Fruit fly (Drosophila melanogaster): ENCODE data around the gene CG3529.

CG3529 gene

dm6 chr3L:9462247-9462769 lies 15.6 kb downstream of the CG3529 start:
- TF ChIP-seq dsx (GFP tag; optimal IDR thresholded peaks at IDR 0.05; ENCODE audit: poor library complexity, severe bottlenecking): peak; percentile 85
- TF ChIP-seq Sox102F (GFP tag; optimal IDR thresholded peaks at IDR 0.05): peak; percentile 89
- TF ChIP-seq CG16779 (tag; optimal IDR thresholded peaks at IDR 0.05): peak; percentile 90
- TF ChIP-seq Gug (GFP tag; IDR thresholded peaks at IDR 0.05): peak; percentile 87
- peak; percentile 95 for TF ChIP-seq svp (GFP tag)
- TF ChIP-seq CG3032 (tag; optimal IDR thresholded peaks at IDR 0.05): peak; percentile 91
- TF ChIP-seq CG1621 (tag; optimal IDR thresholded peaks at IDR 0.05): peak; percentile 73
- peak; percentile 86 for TF ChIP-seq CG6792 (GFP tag; optimal IDR thresholded peaks at IDR 0.05)
- peak; percentile 91 for TF ChIP-seq OdsH (GFP tag; optimal IDR thresholded peaks at IDR 0.05)
- peak; percentile 77 for TF ChIP-seq CG31627 (GFP tag; optimal IDR thresholded peaks at IDR 0.05)
- peak; percentile 89 for TF ChIP-seq topi (GFP tag; optimal IDR thresholded peaks at IDR 0.05)
- TF ChIP-seq Sox14 (GFP tag; optimal IDR thresholded peaks at IDR 0.05): peak; percentile 86
- TF ChIP-seq CG6163 (GFP tag; IDR thresholded peaks at IDR 0.05): peak; percentile 87
- peak; percentile 83 for TF ChIP-seq CG8632 (GFP tag; optimal IDR thresholded peaks at IDR 0.05)
- TF ChIP-seq CG10631 (GFP tag; optimal IDR thresholded peaks at IDR 0.05): peak; percentile 79
- TF ChIP-seq CG15336 (GFP tag; IDR thresholded peaks at IDR 0.05): peak; percentile 95
- TF ChIP-seq ss (GFP tag; optimal IDR thresholded peaks at IDR 0.05): peak; percentile 66 to 84
- peak; percentile 81 for TF ChIP-seq CG11762 (GFP tag; optimal IDR thresholded peaks at IDR 0.05; ENCODE audit: insufficient read depth)
- peak; percentile 83 for TF ChIP-seq vri (GFP tag; optimal IDR thresholded peaks at IDR 0.05)
- TF ChIP-seq Ets21C (GFP tag; optimal IDR thresholded peaks at IDR 0.05): peak; percentile 76
- peak; percentile 92 for TF ChIP-seq Ets96B (tag; optimal IDR thresholded peaks at IDR 0.05)
- TF ChIP-seq CG11902 (GFP tag; optimal IDR thresholded peaks at IDR 0.05): peak; percentile 59
- TF ChIP-seq Hr39 (GFP tag; optimal IDR thresholded peaks at IDR 0.05): peak; percentile 64
- TF ChIP-seq lz (GFP tag; optimal IDR thresholded peaks at IDR 0.05): peak; percentile 90
- TF ChIP-seq CG34406 (GFP tag; optimal IDR thresholded peaks at IDR 0.05): peak; percentile 87
- peak; percentile 90 for TF ChIP-seq CG10669 (GFP tag; optimal IDR thresholded peaks at IDR 0.05)
- peak; percentile 83 for TF ChIP-seq fd85E (GFP tag; optimal IDR thresholded peaks at IDR 0.05)
- peak; percentile 80 for TF ChIP-seq CG7368 (GFP tag; optimal IDR thresholded peaks at IDR 0.05)
- peak; percentile 89 for TF ChIP-seq Smox (GFP tag; optimal IDR thresholded peaks at IDR 0.05)
- peak; percentile 83 for TF ChIP-seq CG6808 (GFP tag; optimal IDR thresholded peaks at IDR 0.05)
- TF ChIP-seq Eip75B (GFP tag; optimal IDR thresholded peaks at IDR 0.05): peak; percentile 91
- TF ChIP-seq Hr38 (GFP tag; optimal IDR thresholded peaks at IDR 0.05): no peak
- TF ChIP-seq fd59A (GFP tag; optimal IDR thresholded peaks at IDR 0.05): peak; percentile 81
- peak; percentile 88 for TF ChIP-seq CG4318 (GFP tag; optimal IDR thresholded peaks at IDR 0.05)
- TF ChIP-seq Met (GFP tag; optimal IDR thresholded peaks at IDR 0.05): peak; percentile 90
- peak; percentile 96 for TF ChIP-seq CG8119 (GFP tag; IDR thresholded peaks at IDR 0.05)
- TF ChIP-seq pdm3 (GFP tag; optimal IDR thresholded peaks at IDR 0.05): peak; percentile 91
- TF ChIP-seq CG3919 (GFP tag; optimal IDR thresholded peaks at IDR 0.05): peak; percentile 89
- peak; percentile 87 for TF ChIP-seq acj6 (GFP tag; optimal IDR thresholded peaks at IDR 0.05)
- TF ChIP-seq CG11294 (GFP tag; IDR thresholded peaks at IDR 0.05): peak; percentile 78
- peak; percentile 29 for TF ChIP-seq fkh (GFP tag; optimal IDR thresholded peaks at IDR 0.05)
- TF ChIP-seq CG6276 (GFP tag; optimal IDR thresholded peaks at IDR 0.05): peak; percentile 97
- peak; percentile 80 for TF ChIP-seq Blimp-1 (GFP tag; optimal IDR thresholded peaks at IDR 0.05)
- peak; percentile 71 for TF ChIP-seq CG9139 (GFP tag; optimal IDR thresholded peaks at IDR 0.05)
- TF ChIP-seq salr (GFP tag; optimal IDR thresholded peaks at IDR 0.05): peak; percentile 70 to 93
- peak; percentile 76 for TF ChIP-seq Eip93F (GFP tag; optimal IDR thresholded peaks at IDR 0.05)
- peak; percentile 80 for TF ChIP-seq cyc (GFP tag; optimal IDR thresholded peaks at IDR 0.05)
- peak; percentile 89 for TF ChIP-seq dac (GFP tag; optimal IDR thresholded peaks at IDR 0.05)
- peak; percentile 52 for TF ChIP-seq CG8319 (GFP tag; optimal IDR thresholded peaks at IDR 0.05)
- peak; percentile 91 for TF ChIP-seq net (GFP tag; optimal IDR thresholded peaks at IDR 0.05)
- peak; percentile 85 for TF ChIP-seq CG6854 (GFP tag; optimal IDR thresholded peaks at IDR 0.05)
